Worm (Caenorhabditis elegans): ENCODE measurements around the gene R05D8.11.

R05D8.11 gene

DNA sequence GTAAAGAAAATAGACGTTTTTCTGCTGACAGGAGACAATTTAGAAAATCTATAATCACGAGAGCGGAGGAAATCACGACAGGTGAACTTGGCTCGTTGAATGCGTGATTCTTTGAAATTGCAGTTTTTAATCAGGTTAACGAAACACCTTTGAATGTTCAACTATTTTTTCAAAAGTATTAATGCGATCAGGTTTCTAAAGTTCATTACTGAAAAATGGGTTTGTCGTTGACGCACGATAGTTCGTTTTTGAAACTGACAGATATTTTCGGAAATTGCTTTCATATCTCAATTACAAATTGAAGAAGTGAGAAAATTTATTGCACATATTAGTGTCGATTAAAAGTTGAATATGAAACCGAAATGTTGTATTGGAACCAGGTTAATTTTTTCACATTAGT, 35.3 kb upstream of the R05D8.11 start, which contains the start of gene F54E2.5:
F54E2.5 (minus strand) TSS at position 101 of the 400 bp plus-strand sequence.
- TF ChIP-seq hlh-8 (tag; optimal IDR thresholded peaks at IDR 0.05): no peak
- TF ChIP-seq ceh-30 (tag; optimal IDR thresholded peaks at IDR 0.05): no peak
- TF ChIP-seq C08G9.2 (tag; optimal IDR thresholded peaks at IDR 0.05): no peak
- TF ChIP-seq npax-4 (tag; optimal IDR thresholded peaks at IDR 0.05): no peak
- TF ChIP-seq lin-11 (tag; optimal IDR thresholded peaks at IDR 0.05): no peak
- TF ChIP-seq elt-2 (tag; optimal IDR thresholded peaks at IDR 0.05): no peak
- TF ChIP-seq rnt-1 (tag; optimal IDR thresholded peaks at IDR 0.05): no peak
- no peak for TF ChIP-seq F13H6.1 (tag; optimal IDR thresholded peaks at IDR 0.05)
- no peak for TF ChIP-seq syd-9 (tag; optimal IDR thresholded peaks at IDR 0.05)
- no peak for TF ChIP-seq T23F11.4 (GFP tag; optimal IDR thresholded peaks at IDR 0.05)
- no peak for TF ChIP-seq dve-1 (tag; optimal IDR thresholded peaks at IDR 0.05)
- TF ChIP-seq ceh-24 (tag; optimal IDR thresholded peaks at IDR 0.05): no peak
- no peak for TF ChIP-seq madf-2 (tag; optimal IDR thresholded peaks at IDR 0.05)
- no peak for TF ChIP-seq ztf-16 (tag; optimal IDR thresholded peaks at IDR 0.05)
- no peak for TF ChIP-seq pros-1 (tag; optimal IDR thresholded peaks at IDR 0.05)
- TF ChIP-seq nfya-1 (tag; optimal IDR thresholded peaks at IDR 0.05): no peak
- TF ChIP-seq ceh-19 (GFP tag; optimal IDR thresholded peaks at IDR 0.05): no peak
- no peak for TF ChIP-seq hlh-15 (tag; optimal IDR thresholded peaks at IDR 0.05)
- no peak for TF ChIP-seq hlh-13 (GFP tag; optimal IDR thresholded peaks at IDR 0.05)

DNA sequence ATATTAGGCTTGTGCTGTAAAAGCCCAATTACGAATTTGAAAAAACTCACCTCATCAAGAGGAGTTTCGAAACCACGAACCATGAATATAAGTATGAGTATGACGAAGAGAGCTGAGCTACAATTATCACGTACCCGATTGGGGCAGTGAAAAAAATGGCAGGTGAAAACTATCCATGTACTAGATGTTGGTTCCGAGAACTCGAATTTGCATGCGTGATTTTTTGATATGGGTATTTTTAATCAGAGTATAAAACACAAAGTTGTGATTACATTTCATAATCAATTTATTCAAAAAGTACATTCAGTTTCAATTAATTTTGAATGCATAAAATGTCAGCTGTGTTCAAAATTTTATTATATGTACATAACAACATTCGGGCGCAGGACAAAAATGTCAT, 33.2 kb upstream of the R05D8.11 start, which contains the start of gene F54E2.9:
F54E2.9 (minus strand) TSS at position 132 of the 400 bp plus-strand sequence.
- no peak for TF ChIP-seq rnt-1 (tag; optimal IDR thresholded peaks at IDR 0.05)
- no peak for TF ChIP-seq pha-2 (tag; optimal IDR thresholded peaks at IDR 0.05)
- TF ChIP-seq odd-2 (tag; optimal IDR thresholded peaks at IDR 0.05): no peak
- no peak for TF ChIP-seq tbx-2 (tag; optimal IDR thresholded peaks at IDR 0.05)
- no peak for TF ChIP-seq pha-4 (tag; optimal IDR thresholded peaks at IDR 0.05)
- TF ChIP-seq eyg-1 (tag; optimal IDR thresholded peaks at IDR 0.05): no peak
- no peak for TF ChIP-seq pat-9 (tag; optimal IDR thresholded peaks at IDR 0.05)
- no peak for TF ChIP-seq npax-4 (tag; optimal IDR thresholded peaks at IDR 0.05)
- no peak for TF ChIP-seq ceh-30 (tag; optimal IDR thresholded peaks at IDR 0.05)
- TF ChIP-seq ceh-34 (tag; optimal IDR thresholded peaks at IDR 0.05): no peak
- TF ChIP-seq ceh-48 (tag; optimal IDR thresholded peaks at IDR 0.05): no peak
- TF ChIP-seq elt-2 (tag; optimal IDR thresholded peaks at IDR 0.05): no peak
- no peak for TF ChIP-seq fax-1 (tag; optimal IDR thresholded peaks at IDR 0.05)
- no peak for TF ChIP-seq hlh-8 (tag; optimal IDR thresholded peaks at IDR 0.05)
- no peak for TF ChIP-seq nhr-232 (tag; optimal IDR thresholded peaks at IDR 0.05)
- TF ChIP-seq ref-2 (tag; optimal IDR thresholded peaks at IDR 0.05): no peak
- TF ChIP-seq T23F11.4 (GFP tag; optimal IDR thresholded peaks at IDR 0.05): no peak
- no peak for TF ChIP-seq sdc-2 (tag; optimal IDR thresholded peaks at IDR 0.05)
- no peak for TF ChIP-seq hlh-13 (GFP tag; optimal IDR thresholded peaks at IDR 0.05)

DNA sequence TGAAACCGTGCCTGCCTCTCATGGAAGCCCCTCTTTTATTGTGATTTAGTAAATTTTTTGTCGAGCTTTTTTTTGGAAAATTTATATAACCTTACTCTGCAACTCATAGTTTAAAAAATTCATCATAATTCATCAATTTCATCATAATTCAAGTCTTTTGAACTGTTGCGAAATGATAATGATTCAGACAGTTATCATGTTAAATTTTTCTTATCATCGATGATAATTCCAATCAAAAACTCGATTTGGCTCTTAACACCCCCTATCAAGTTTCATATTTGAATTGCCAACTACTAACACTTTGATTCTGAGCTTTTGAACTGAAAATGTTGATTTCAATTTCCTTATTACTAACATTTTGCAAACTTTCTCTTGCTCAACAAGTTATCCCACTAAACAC, 29.5 kb upstream of the R05D8.11 start, which contains the start of gene F54E2.1:
F54E2.1 (plus strand) TSS at position 235 of the 400 bp plus-strand sequence.
- TF ChIP-seq elt-2 (tag; optimal IDR thresholded peaks at IDR 0.05) (peak; percentile 45), hlh-6 (tag; optimal IDR thresholded peaks at IDR 0.05) (no peak)

DNA sequence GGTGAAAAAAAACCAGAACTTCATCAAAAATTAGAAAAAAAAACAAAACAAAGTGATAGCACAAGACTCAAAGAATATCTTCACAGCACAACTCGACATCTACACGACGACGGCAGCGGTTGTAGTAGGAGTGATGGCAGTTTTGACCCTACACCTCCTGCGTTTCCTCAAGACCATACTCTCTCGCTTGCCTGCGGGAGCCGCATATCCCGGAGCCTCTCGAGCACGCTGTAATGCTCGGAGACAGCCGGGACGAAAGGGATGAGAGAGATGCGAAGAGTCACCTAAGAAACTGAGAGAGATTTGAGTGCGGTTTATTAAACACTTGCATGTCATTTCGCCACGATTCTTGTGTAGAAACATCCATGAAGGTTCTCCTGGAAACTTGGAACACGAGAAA, 28.8 kb upstream of the R05D8.11 start:
- TF ChIP-seq ceh-30 (tag; optimal IDR thresholded peaks at IDR 0.05) (no peak), ceh-18 (tag; optimal IDR thresholded peaks at IDR 0.05) (peak; percentile 45), fkh-6 (tag; optimal IDR thresholded peaks at IDR 0.05) (no peak), rnt-1 (tag; optimal IDR thresholded peaks at IDR 0.05) (peak; percentile 82), ama-1 (optimal IDR thresholded peaks at IDR 0.05) (no peak)

DNA sequence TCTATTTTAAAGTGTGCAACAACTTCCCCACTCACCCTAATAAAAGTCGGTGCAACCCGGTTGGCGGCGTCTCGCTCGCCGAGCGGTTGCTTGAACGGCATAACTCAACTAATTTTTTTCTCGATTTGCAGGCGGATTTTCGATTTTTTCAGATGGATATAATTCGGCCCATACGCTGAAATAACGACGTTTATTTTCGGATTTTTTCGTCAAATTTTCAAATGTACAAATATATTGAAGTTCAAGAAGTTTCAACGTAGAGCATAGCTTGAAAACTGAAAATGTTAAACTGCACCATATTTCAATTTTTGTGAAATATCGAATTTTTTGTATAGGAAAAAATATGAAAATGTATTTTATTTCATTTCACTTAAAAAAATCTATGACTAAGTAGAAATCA, 27.1 kb upstream of the R05D8.11 start, which contains the start of gene ketn-1:
ketn-1 (minus strand) TSS at position 101 of the 400 bp plus-strand sequence.
- TF ChIP-seq sox-2 (GFP tag; IDR thresholded peaks at IDR 0.05) (no peak), rnt-1 (tag; optimal IDR thresholded peaks at IDR 0.05) (no peak), ceh-18 (tag; optimal IDR thresholded peaks at IDR 0.05) (no peak), unc-86 (tag; optimal IDR thresholded peaks at IDR 0.05) (no peak), C08G9.2 (tag; optimal IDR thresholded peaks at IDR 0.05) (no peak), mec-3 (tag; optimal IDR thresholded peaks at IDR 0.05; ENCODE audit: borderline replicate concordance) (no peak), ref-2 (tag; optimal IDR thresholded peaks at IDR 0.05) (no peak), tbx-7 (tag; optimal IDR thresholded peaks at IDR 0.05) (no peak), sox-4 (tag; optimal IDR thresholded peaks at IDR 0.05) (no peak), syd-9 (tag; optimal IDR thresholded peaks at IDR 0.05) (no peak)

All from whole organism, late embryonic.